Worm (Caenorhabditis elegans): ENCODE measurements around the gene ZK1251.3.

Gene ZK1251.3

DNA sequence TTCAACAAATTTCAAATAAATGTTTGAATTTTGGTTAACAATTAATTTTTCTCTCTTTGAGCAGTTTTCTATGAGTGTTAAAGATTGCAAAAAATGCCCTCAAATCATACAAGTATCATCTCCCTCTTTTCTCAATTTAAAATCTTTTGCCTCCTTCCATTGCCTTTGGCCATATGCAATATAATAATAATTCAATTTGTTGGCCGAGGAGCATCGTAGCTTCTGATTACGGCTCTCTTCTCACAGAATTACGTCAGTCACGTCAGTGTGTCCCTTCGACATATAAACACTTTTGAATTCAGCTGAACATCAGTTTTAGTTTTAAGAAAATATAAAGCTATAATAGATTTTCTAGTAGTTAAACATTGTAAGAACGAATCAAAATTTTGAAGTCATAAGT lies 27.9 kb upstream of the ZK1251.3 start:
- TF ChIP-seq ztf-23 (GFP tag; IDR thresholded peaks at IDR 0.05) (no peak), cog-1 (tag; optimal IDR thresholded peaks at IDR 0.05) (no peak), tab-1 (GFP tag; IDR thresholded peaks at IDR 0.05) (no peak), klf-2 (GFP tag; conservative IDR thresholded peaks at IDR 0.05) (no peak), ztf-29 (GFP tag; IDR thresholded peaks at IDR 0.05) (no peak), flt-1 (GFP tag; IDR thresholded peaks at IDR 0.05) (no peak), ref-1 (GFP tag; conservative IDR thresholded peaks at IDR 0.05) (no peak), T22C8.4 (GFP tag; IDR thresholded peaks at IDR 0.05) (no peak), med-1 (GFP tag; optimal IDR thresholded peaks at IDR 0.05; ENCODE audit: insufficient read depth) (no peak)

- no peak for TF ChIP-seq med-1 (GFP tag; optimal IDR thresholded peaks at IDR 0.05; ENCODE audit: insufficient read depth)
- no peak for TF ChIP-seq ztf-29 (GFP tag; IDR thresholded peaks at IDR 0.05)
- TF ChIP-seq T22C8.4 (GFP tag; IDR thresholded peaks at IDR 0.05): no peak
- TF ChIP-seq klf-2 (GFP tag; conservative IDR thresholded peaks at IDR 0.05): no peak
- TF ChIP-seq cog-1 (tag; optimal IDR thresholded peaks at IDR 0.05): no peak
- no peak for TF ChIP-seq tab-1 (GFP tag; IDR thresholded peaks at IDR 0.05)
Measured at ce11 chrIV:9657753-9658152, 25.7 kb upstream of the ZK1251.3 start, which contains the start of gene acc-1. Gene acc-1, plus strand, starts transcription at chrIV:9658053.

DNA sequence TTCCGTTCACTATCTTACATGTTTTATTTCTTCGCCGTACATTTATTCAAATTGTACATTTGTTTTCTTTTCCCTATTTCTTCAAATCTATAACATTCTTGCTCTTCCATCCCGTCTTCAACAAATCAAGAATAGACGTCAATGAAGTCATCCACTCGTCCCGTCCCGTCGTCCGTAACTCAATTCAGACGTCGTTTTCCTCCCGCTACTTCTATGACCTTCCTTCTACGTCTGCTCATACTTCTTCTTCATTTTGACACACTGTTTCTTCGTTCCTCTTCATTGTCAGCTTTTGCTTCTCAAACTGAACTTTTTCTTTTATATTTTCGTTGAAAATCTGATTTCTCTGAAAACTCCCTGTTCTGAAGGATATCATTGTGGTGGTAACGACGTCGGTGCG lies 23.5 kb upstream of the ZK1251.3 start:
- TF ChIP-seq ztf-23 (GFP tag; IDR thresholded peaks at IDR 0.05) (no peak), ref-1 (GFP tag; conservative IDR thresholded peaks at IDR 0.05) (no peak), ztf-29 (GFP tag; IDR thresholded peaks at IDR 0.05) (no peak), med-1 (GFP tag; optimal IDR thresholded peaks at IDR 0.05; ENCODE audit: insufficient read depth) (no peak), flt-1 (GFP tag; IDR thresholded peaks at IDR 0.05) (no peak), tab-1 (GFP tag; IDR thresholded peaks at IDR 0.05) (no peak), klf-2 (GFP tag; conservative IDR thresholded peaks at IDR 0.05) (no peak), cog-1 (tag; optimal IDR thresholded peaks at IDR 0.05) (no peak), T22C8.4 (GFP tag; IDR thresholded peaks at IDR 0.05) (no peak)

ce11 chrIV:9667084-9667483 lies 16.4 kb upstream of the ZK1251.3 start:
- TF ChIP-seq T22C8.4 (GFP tag; IDR thresholded peaks at IDR 0.05): no peak
- TF ChIP-seq ztf-23 (GFP tag; IDR thresholded peaks at IDR 0.05): no peak
- TF ChIP-seq ztf-29 (GFP tag; IDR thresholded peaks at IDR 0.05): no peak
- TF ChIP-seq med-1 (GFP tag; optimal IDR thresholded peaks at IDR 0.05; ENCODE audit: insufficient read depth): no peak
- no peak for TF ChIP-seq tab-1 (GFP tag; IDR thresholded peaks at IDR 0.05)
- no peak for TF ChIP-seq flt-1 (GFP tag; IDR thresholded peaks at IDR 0.05)
- TF ChIP-seq cog-1 (tag; optimal IDR thresholded peaks at IDR 0.05): peak; percentile 17
- TF ChIP-seq klf-2 (GFP tag; conservative IDR thresholded peaks at IDR 0.05): no peak

DNA sequence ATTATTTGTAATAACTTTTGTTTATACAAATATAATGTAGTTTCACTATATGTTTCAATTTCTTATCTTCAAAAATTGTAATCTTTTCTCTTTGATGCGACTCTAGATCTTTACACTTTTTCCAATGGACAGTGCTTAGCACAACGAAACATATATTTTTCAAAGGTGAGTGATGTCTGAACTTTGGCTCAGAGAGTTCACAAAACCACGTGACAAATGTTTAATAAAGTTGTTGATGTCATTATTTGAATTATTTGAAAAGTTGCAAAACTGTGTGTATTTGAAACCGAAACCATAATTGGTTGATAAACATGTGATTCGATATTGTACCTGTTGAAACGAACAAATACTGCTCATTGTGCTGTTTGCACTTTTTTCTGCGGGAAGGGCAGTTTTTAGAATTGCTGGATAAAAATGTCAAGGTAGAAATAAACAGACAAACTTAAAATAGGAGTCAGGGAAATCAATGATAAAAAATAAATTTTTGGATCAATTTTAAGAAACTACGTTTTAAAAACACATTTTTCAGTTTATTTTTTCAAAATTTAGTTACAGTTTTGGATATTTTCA lies 15.3 kb upstream of the ZK1251.3 start:
- TF ChIP-seq tab-1 (GFP tag; IDR thresholded peaks at IDR 0.05) (no peak), ztf-23 (GFP tag; IDR thresholded peaks at IDR 0.05) (no peak), med-1 (GFP tag; optimal IDR thresholded peaks at IDR 0.05; ENCODE audit: insufficient read depth) (no peak), T22C8.4 (GFP tag; IDR thresholded peaks at IDR 0.05) (no peak), klf-2 (GFP tag; conservative IDR thresholded peaks at IDR 0.05) (no peak), cog-1 (tag; optimal IDR thresholded peaks at IDR 0.05) (no peak), flt-1 (GFP tag; IDR thresholded peaks at IDR 0.05) (no peak), ztf-29 (GFP tag; IDR thresholded peaks at IDR 0.05) (no peak), ref-1 (GFP tag; conservative IDR thresholded peaks at IDR 0.05) (no peak)

DNA sequence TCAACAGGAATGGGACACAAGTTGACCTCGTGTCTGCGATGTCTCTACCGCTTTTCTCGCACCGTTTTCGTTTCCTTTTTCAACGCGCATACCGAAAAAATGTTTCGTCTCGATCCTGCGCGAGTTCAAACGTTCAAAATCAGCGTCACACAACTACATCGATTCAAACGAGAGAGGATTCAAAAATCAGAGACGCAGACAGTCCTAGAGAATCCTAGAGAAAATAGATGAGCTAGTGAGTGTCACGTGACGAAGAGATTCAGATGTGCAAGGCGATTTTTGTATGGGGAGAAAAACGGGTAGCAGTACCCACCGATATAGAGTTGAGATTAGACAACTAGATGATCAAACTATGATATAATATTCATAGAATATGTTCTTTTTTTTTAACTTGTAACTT lies 13.5 kb upstream of the ZK1251.3 start:
- TF ChIP-seq flt-1 (GFP tag; IDR thresholded peaks at IDR 0.05): no peak

- TF ChIP-seq med-1 (GFP tag; optimal IDR thresholded peaks at IDR 0.05; ENCODE audit: insufficient read depth) (no peak), cog-1 (tag; optimal IDR thresholded peaks at IDR 0.05) (no peak), tab-1 (GFP tag; IDR thresholded peaks at IDR 0.05) (no peak), ztf-23 (GFP tag; IDR thresholded peaks at IDR 0.05) (no peak), flt-1 (GFP tag; IDR thresholded peaks at IDR 0.05) (no peak), T22C8.4 (GFP tag; IDR thresholded peaks at IDR 0.05) (no peak), klf-2 (GFP tag; conservative IDR thresholded peaks at IDR 0.05) (no peak), ztf-29 (GFP tag; IDR thresholded peaks at IDR 0.05) (no peak), ref-1 (GFP tag; conservative IDR thresholded peaks at IDR 0.05) (no peak)
Measured at ce11 chrIV:9671001-9671652, 12.3 kb upstream of the ZK1251.3 start.

ce11 chrIV:9672434-9672833 lies 11.0 kb upstream of the ZK1251.3 start:
- TF ChIP-seq flt-1 (GFP tag; IDR thresholded peaks at IDR 0.05): no peak
- no peak for TF ChIP-seq tab-1 (GFP tag; IDR thresholded peaks at IDR 0.05)
- no peak for TF ChIP-seq ztf-29 (GFP tag; IDR thresholded peaks at IDR 0.05)
- TF ChIP-seq T22C8.4 (GFP tag; IDR thresholded peaks at IDR 0.05): no peak
- TF ChIP-seq med-1 (GFP tag; optimal IDR thresholded peaks at IDR 0.05; ENCODE audit: insufficient read depth): no peak
- no peak for TF ChIP-seq cog-1 (tag; optimal IDR thresholded peaks at IDR 0.05)

DNA sequence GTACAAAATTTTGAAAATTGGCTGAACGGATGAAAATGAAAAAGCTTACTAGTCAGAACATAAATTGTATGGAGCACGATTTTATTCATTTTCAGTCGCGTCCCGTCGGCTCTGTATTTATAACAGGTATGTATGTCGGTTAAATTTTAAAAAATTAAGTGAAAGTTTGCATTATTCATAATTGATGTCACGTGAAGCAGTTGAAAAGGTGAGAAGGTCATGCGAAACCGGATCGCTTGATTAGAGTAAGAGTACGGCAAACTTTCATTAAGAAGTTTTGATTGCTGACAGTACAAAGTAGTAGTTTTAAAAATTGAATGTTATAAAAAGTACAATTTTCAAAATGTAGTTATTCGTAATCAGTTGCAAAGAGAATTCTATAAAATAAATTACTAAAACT lies 10.3 kb upstream of the ZK1251.3 start:
- no peak for TF ChIP-seq T22C8.4 (GFP tag; IDR thresholded peaks at IDR 0.05)
- no peak for TF ChIP-seq med-1 (GFP tag; optimal IDR thresholded peaks at IDR 0.05; ENCODE audit: insufficient read depth)
- TF ChIP-seq ztf-29 (GFP tag; IDR thresholded peaks at IDR 0.05): no peak
- TF ChIP-seq ref-1 (GFP tag; conservative IDR thresholded peaks at IDR 0.05): no peak

DNA sequence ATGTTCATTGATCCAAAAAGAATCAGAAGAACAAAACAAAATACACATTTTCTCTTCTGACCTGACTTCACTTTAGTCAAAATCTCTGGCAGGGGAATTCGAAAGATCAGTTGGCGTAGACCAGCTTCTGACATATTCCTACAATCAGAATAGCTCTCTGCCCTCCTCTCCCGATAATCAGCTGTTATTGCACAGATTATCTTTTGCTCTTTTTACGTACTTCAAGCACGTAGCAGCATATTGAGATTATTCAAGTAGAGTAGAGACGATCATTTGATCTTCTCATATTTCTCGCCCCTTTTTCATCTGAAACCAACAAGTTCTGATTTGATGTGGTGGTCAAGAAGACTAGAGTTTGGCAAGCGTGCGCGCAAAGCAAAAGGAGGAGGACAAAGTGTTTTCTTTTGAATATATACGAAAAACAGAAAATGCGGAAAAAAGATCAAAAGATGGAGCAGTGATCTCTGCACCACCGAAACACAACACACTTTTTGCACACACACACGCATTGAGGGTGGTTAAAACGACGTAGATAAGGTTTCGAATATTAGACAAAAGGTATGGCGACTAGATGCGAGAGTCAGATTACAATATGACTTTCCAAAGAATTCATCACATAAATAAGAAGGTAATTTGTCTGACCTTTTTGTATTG lies 9.6 kb upstream of the ZK1251.3 start:
- TF ChIP-seq ztf-29 (GFP tag; IDR thresholded peaks at IDR 0.05) (no peak), med-1 (GFP tag; optimal IDR thresholded peaks at IDR 0.05; ENCODE audit: insufficient read depth) (no peak), ref-1 (GFP tag; conservative IDR thresholded peaks at IDR 0.05) (no peak), tab-1 (GFP tag; IDR thresholded peaks at IDR 0.05) (no peak), ztf-23 (GFP tag; IDR thresholded peaks at IDR 0.05) (no peak), flt-1 (GFP tag; IDR thresholded peaks at IDR 0.05) (no peak), cog-1 (tag; optimal IDR thresholded peaks at IDR 0.05) (no peak), klf-2 (GFP tag; conservative IDR thresholded peaks at IDR 0.05) (no peak), T22C8.4 (GFP tag; IDR thresholded peaks at IDR 0.05) (no peak)

Data from whole organism, midembryonic.